Worm (Caenorhabditis elegans) whole organism, L3 larva: Measurements from ENCODE around the gene C25H3.11.

Experiments used
- R02D3.7 ChIP-seq: fragments of 150-350 bp; optimal IDR thresholded peaks from 2 replicates; lab custom pipeline; 2014; ENCODE audit warnings: missing biosample characterization, missing genetic modification characterization
- ZK546.5 ChIP-seq: sonication (generic microtip); optimal IDR thresholded peaks from 2 replicates; lab custom pipeline; 2017; ENCODE audit warnings: missing biosample characterization, missing genetic modification characterization
- aly-2 ChIP-seq: fragments of 150-350 bp; optimal IDR thresholded peaks from 2 replicates; lab custom pipeline; 2014; ENCODE audit warnings: missing biosample characterization, missing genetic modification characterization
- ceh-16 ChIP-seq: sonication (generic microtip); optimal IDR thresholded peaks from 2 replicates; lab custom pipeline; 2017; ENCODE audit warnings: missing biosample characterization, missing genetic modification characterization
- ceh-82 ChIP-seq: fragments of 150-350 bp; optimal IDR thresholded peaks from 2 replicates; lab custom pipeline; 2014; ENCODE audit warnings: missing biosample characterization, missing genetic modification characterization
- ceh-9 ChIP-seq: sonication (generic microtip); optimal IDR thresholded peaks from 2 replicates; lab custom pipeline; 2018; ENCODE audit warnings: missing biosample characterization, missing genetic modification characterization
- daf-12 ChIP-seq: fragments of 150-350 bp; optimal IDR thresholded peaks from 2 replicates; lab custom pipeline; 2014; ENCODE audit warnings: missing biosample characterization, missing genetic modification reagents, missing genetic modification characterization
- egl-27 ChIP-seq: sonication (generic microtip); optimal IDR thresholded peaks from 4 replicates; lab custom pipeline; 2017; ENCODE audit warnings: missing biosample characterization, missing genetic modification reagents, missing genetic modification characterization
- egl-5 ChIP-seq: fragments of 150-350 bp; optimal IDR thresholded peaks from 2 replicates; lab custom pipeline; 2017; ENCODE audit warnings: missing biosample characterization, missing genetic modification reagents, missing genetic modification characterization, inconsistent platforms
- elt-1 ChIP-seq: fragments of 150-350 bp; optimal IDR thresholded peaks from 2 replicates; lab custom pipeline; 2014; ENCODE audit warnings: missing biosample characterization, missing genetic modification characterization
- elt-2 ChIP-seq: sonication (generic microtip); optimal IDR thresholded peaks from 2 replicates; lab custom pipeline; 2016; ENCODE audit warnings: missing genetic modification reagents, mild to moderate bottlenecking, missing genetic modification characterization, missing compliant biosample characterization
- elt-3 ChIP-seq, 3 experiments: fragments of 150-350 bp in 1 of 3; sonication (generic microtip) in 2 of 3; optimal IDR thresholded peaks; 2 replicates in 2 of 3; 4 replicates in 1 of 3; lab custom pipeline; 2014 to 2017; ENCODE audit warnings: missing biosample characterization in 3 of 3, missing genetic modification characterization in 3 of 3
- eor-1 ChIP-seq, 2 experiments: fragments of 150-350 bp; optimal IDR thresholded peaks; 2 replicates each; lab custom pipeline; 2014 to 2018; ENCODE audit warnings: missing biosample characterization in 2 of 2, missing genetic modification characterization in 2 of 2
- fos-1 ChIP-seq: fragments of 150-350 bp; optimal IDR thresholded peaks from 2 replicates; lab custom pipeline; 2014; ENCODE audit warnings: missing biosample characterization, missing genetic modification characterization
- jun-1 ChIP-seq: fragments of 150-350 bp; optimal IDR thresholded peaks from 2 replicates; lab custom pipeline; 2014; ENCODE audit warnings: missing biosample characterization, missing genetic modification reagents, missing genetic modification characterization
- lin-15B ChIP-seq: fragments of 150-350 bp; optimal IDR thresholded peaks from 2 replicates; lab custom pipeline; 2014; ENCODE audit warnings: missing biosample characterization, missing genetic modification characterization
- lin-39 ChIP-seq: fragments of 150-350 bp; optimal IDR thresholded peaks from 2 replicates; lab custom pipeline; 2018; ENCODE audit warnings: missing biosample characterization, missing genetic modification reagents, missing genetic modification characterization
- mml-1 ChIP-seq: fragments of 150-350 bp; sonication (generic microtip); optimal IDR thresholded peaks from 3 replicates; lab custom pipeline; 2014; ENCODE audit warnings: missing biosample characterization, missing genetic modification characterization
- nfya-1 ChIP-seq: sonication (generic microtip); optimal IDR thresholded peaks from 2 replicates; lab custom pipeline; 2017; ENCODE audit warnings: missing genetic modification characterization, mild to moderate bottlenecking, missing compliant biosample characterization, antibody characterized with exemption, moderate library complexity; ENCODE audit not compliant: insufficient read depth
- nhr-11 ChIP-seq: fragments of 150-350 bp; optimal IDR thresholded peaks from 2 replicates; lab custom pipeline; 2014; ENCODE audit warnings: missing biosample characterization, missing genetic modification characterization
- nhr-12 ChIP-seq: fragments of 150-350 bp; optimal IDR thresholded peaks from 2 replicates; lab custom pipeline; 2014; ENCODE audit warnings: missing biosample characterization, missing genetic modification characterization
- nhr-23 ChIP-seq: fragments of 150-350 bp; optimal IDR thresholded peaks from 2 replicates; lab custom pipeline; 2014; ENCODE audit warnings: missing biosample characterization, missing genetic modification reagents, missing genetic modification characterization
- nhr-237 ChIP-seq: fragments of 150-350 bp; optimal IDR thresholded peaks from 2 replicates; lab custom pipeline; 2014; ENCODE audit warnings: missing biosample characterization, missing genetic modification characterization
- nhr-25 ChIP-seq: sonication (generic microtip); optimal IDR thresholded peaks from 2 replicates; lab custom pipeline; 2017; ENCODE audit warnings: missing biosample characterization, missing genetic modification characterization
- nhr-28 ChIP-seq: fragments of 150-350 bp; optimal IDR thresholded peaks from 2 replicates; lab custom pipeline; 2014; ENCODE audit warnings: missing biosample characterization, missing genetic modification characterization
- nhr-67 ChIP-seq: fragments of 150-350 bp; optimal IDR thresholded peaks from 2 replicates; lab custom pipeline; 2014; ENCODE audit warnings: missing biosample characterization, missing genetic modification characterization
- nhr-77 ChIP-seq: fragments of 150-350 bp; optimal IDR thresholded peaks from 2 replicates; lab custom pipeline; 2014; ENCODE audit warnings: missing biosample characterization, missing genetic modification characterization
- pha-4 ChIP-seq: fragments of 150-350 bp; optimal IDR thresholded peaks from 2 replicates; lab custom pipeline; 2014; ENCODE audit warnings: missing biosample characterization, missing genetic modification reagents, missing genetic modification characterization
- pqm-1 ChIP-seq: fragments of 150-350 bp; optimal IDR thresholded peaks from 2 replicates; lab custom pipeline; 2017; ENCODE audit warnings: missing biosample characterization, missing genetic modification characterization, inconsistent platforms
- sea-2 ChIP-seq: fragments of 150-350 bp; sonication (generic microtip); optimal IDR thresholded peaks from 4 replicates; lab custom pipeline; 2014; ENCODE audit warnings: missing biosample characterization, missing genetic modification reagents, missing genetic modification characterization
- skn-1 ChIP-seq: fragments of 150-350 bp; optimal IDR thresholded peaks from 2 replicates; lab custom pipeline; 2014; ENCODE audit warnings: missing biosample characterization, missing genetic modification characterization
- tbx-2 ChIP-seq: sonication (generic microtip); optimal IDR thresholded peaks from 2 replicates; lab custom pipeline; 2016; ENCODE audit warnings: mild to moderate bottlenecking, missing genetic modification characterization, missing compliant biosample characterization
- unc-62 ChIP-seq: fragments of 150-350 bp; sonication (generic microtip); optimal IDR thresholded peaks from 4 replicates; lab custom pipeline; 2014; ENCODE audit warnings: missing biosample characterization, missing genetic modification reagents, missing genetic modification characterization
- zag-1 ChIP-seq: fragments of 150-350 bp; optimal IDR thresholded peaks from 2 replicates; lab custom pipeline; 2014; ENCODE audit warnings: missing biosample characterization, missing genetic modification characterization
- ztf-11 ChIP-seq: fragments of 150-350 bp; optimal IDR thresholded peaks from 2 replicates; lab custom pipeline; 2014; ENCODE audit warnings: missing biosample characterization, missing genetic modification characterization
- ztf-4 ChIP-seq: fragments of 150-350 bp; optimal IDR thresholded peaks from 2 replicates; lab custom pipeline; 2014; ENCODE audit warnings: missing biosample characterization, missing genetic modification characterization

Gene C25H3.11

ce11 chrII:5648272-5648671, 40.6 kb downstream of the C25H3.11 start, which contains the start of gene ddl-1:
Gene ddl-1 (minus strand): TSS chrII:5648372.
- no peak for TF ChIP-seq ceh-9 (tag; lab: Kevin White, UChicago)
- no peak for TF ChIP-seq daf-12 (tag; lab: Kevin White, UChicago)
- no peak for TF ChIP-seq ztf-4 (tag; lab: Kevin White, UChicago)
- no peak for TF ChIP-seq lin-15B (tag; lab: Kevin White, UChicago)
- TF ChIP-seq elt-2 = no peak
- no peak for TF ChIP-seq nhr-23 (tag; lab: Kevin White, UChicago)
- TF ChIP-seq nhr-77 = no peak
- no peak for TF ChIP-seq aly-2 (tag; lab: Kevin White, UChicago)
- no peak for TF ChIP-seq elt-1
- TF ChIP-seq ceh-82 (tag; lab: Kevin White, UChicago) = no peak
- TF ChIP-seq eor-1 (tag; optimal IDR thresholded peaks at IDR 0.05; lab: Kevin White, UChicago) = no peak
- no peak for TF ChIP-seq egl-5 (tag; lab: Kevin White, UChicago)
- no peak for TF ChIP-seq ceh-16 (tag; lab: Kevin White, UChicago)
- TF ChIP-seq nhr-11 (tag; lab: Kevin White, UChicago) = no peak
- TF ChIP-seq ztf-11 (tag; lab: Kevin White, UChicago) = no peak
- TF ChIP-seq nhr-12 = no peak
- TF ChIP-seq, all 47 proteins: peak for 0

ce11 chrII:5646942-5647341, 41.9 kb downstream of the C25H3.11 start, which contains the start of gene F59E12.9:
Gene F59E12.9 (minus strand): TSS chrII:5647042.
- TF ChIP-seq zag-1 (tag; lab: Kevin White, UChicago) = no peak
- no peak for TF ChIP-seq jun-1
- no peak for TF ChIP-seq tbx-2 (tag; lab: Kevin White, UChicago)
- no peak for TF ChIP-seq nhr-77
- TF ChIP-seq ceh-16 (tag; lab: Kevin White, UChicago) = no peak
- TF ChIP-seq ceh-82 (tag; lab: Kevin White, UChicago) = no peak
- TF ChIP-seq egl-5 (tag; lab: Kevin White, UChicago) = no peak
- no peak for TF ChIP-seq ZK546.5 (tag; lab: Kevin White, UChicago)
- TF ChIP-seq pqm-1 (tag; lab: Kevin White, UChicago) = no peak
- no peak for TF ChIP-seq pha-4 (tag; lab: Kevin White, UChicago)
- TF ChIP-seq eor-1 (tag; optimal IDR thresholded peaks at IDR 0.05; lab: Kevin White, UChicago) = no peak
- no peak for TF ChIP-seq ztf-4 (tag; lab: Kevin White, UChicago)
- TF ChIP-seq R02D3.7 (tag; lab: Kevin White, UChicago) = no peak
- TF ChIP-seq egl-27 (tag; lab: Kevin White, UChicago) = no peak
- TF ChIP-seq elt-2 = no peak
- no peak for TF ChIP-seq nhr-28 (tag; lab: Kevin White, UChicago)

ce11 chrII:5642110-5642509, 46.7 kb downstream of the C25H3.11 start:
- TF ChIP-seq egl-5 (tag; lab: Kevin White, UChicago) = no peak
- TF ChIP-seq ZK546.5 (tag; lab: Kevin White, UChicago) = no peak
- TF ChIP-seq skn-1 (tag; lab: Kevin White, UChicago) = no peak
- TF ChIP-seq fos-1 = no peak
- no peak for TF ChIP-seq aly-2 (tag; lab: Kevin White, UChicago)
- no peak for TF ChIP-seq unc-62
- TF ChIP-seq nfya-1 = no peak
- no peak for TF ChIP-seq ztf-4 (tag; lab: Kevin White, UChicago)
- TF ChIP-seq ztf-11 (tag; lab: Kevin White, UChicago) = no peak

DNA sequence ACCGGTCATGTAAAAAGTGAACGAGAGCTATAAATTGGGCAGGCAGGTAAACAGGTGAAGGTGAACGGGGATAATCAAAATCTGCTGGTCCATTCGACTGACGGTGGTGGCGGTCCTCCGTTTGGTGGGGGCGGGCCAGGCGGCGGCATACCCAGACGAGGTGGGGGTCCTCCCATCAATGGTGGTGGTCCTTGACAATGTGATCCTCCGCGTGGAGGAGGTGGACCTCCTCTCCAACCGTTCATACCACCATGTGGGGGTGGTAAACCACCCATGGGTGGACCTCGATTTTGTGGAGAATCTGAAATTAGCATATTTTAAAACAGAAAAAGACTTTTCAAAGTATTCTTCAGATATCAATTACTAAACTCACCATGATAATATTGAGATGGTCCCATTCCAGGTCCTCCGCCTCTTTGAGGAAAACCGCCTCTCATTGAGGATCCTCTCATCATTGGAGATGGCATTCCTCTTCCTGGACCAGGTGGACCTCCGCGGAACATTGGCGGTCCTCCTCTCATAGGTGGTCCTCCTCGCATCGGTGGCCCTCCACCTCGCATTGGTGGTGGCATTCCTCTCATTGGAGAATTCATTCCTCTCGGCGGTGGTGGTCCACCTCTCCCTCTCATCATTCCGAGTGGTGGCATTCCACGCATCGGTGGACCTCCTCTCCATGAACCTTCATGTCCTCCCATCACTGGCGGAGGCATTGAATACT, 48.3 kb downstream of the C25H3.11 start:
- TF ChIP-seq nhr-237 (no peak), lin-39 (tag; lab: Kevin White, UChicago) (no peak), pha-4 (tag; lab: Kevin White, UChicago) (no peak), nhr-25 (no peak), nhr-67 (tag; lab: Kevin White, UChicago) (no peak), sea-2 (GFP tag; lab: Kevin White, UChicago) (no peak), jun-1 (no peak), ceh-82 (tag; lab: Kevin White, UChicago) (no peak), egl-27 (tag; lab: Kevin White, UChicago) (no peak), mml-1 (tag; lab: Kevin White, UChicago) (no peak), elt-3 (tag; optimal IDR thresholded peaks at IDR 0.05; lab: Kevin White, UChicago) (no peak)
